Fruit fly (Drosophila melanogaster) whole organism: ENCODE data around the gene CG31121.

Experiments
- CG8478 ChIP-seq: fragments of >200 bp; optimal IDR thresholded peaks from 2 replicates; lab custom pipeline; 2018; ENCODE audit warnings: inconsistent platforms
- EcR ChIP-seq, 2 experiments: fragments of >200 bp; optimal IDR thresholded peaks; 2 replicates each; lab custom pipeline; 2017; ENCODE audit warnings: missing biosample characterization in 2 of 2, missing genetic modification characterization in 2 of 2, missing genetic modification reagents in 2 of 2
- psq ChIP-seq: fragments of >200 bp; optimal IDR thresholded peaks from 2 replicates; lab custom pipeline; 2017
- usp ChIP-seq: fragments of >200 bp; optimal IDR thresholded peaks from 2 replicates; lab custom pipeline; 2017; ENCODE audit warnings: missing biosample characterization, missing genetic modification characterization, mixed read lengths

DNA sequence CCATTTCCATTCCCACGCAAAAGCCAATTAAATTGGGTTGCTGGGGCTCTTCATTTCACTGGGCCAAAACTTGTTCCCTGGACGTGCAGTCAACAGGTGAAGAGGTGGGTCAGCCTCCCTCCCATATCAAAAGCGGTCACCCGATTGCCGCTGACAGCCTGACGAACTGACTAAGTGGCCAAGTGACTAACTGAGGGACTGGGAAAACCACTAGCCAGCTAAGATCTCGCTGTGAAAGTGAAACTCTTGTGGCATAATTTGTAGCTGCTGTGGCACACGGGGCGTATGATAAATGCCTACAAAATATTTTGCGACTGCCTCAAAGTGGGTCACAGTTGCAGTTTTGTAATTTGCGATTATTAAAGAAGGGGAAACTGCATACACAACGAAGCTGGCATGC lies 6.0 kb downstream of the CG31121 start:
- no peak for TF ChIP-seq CG8478 (lab: Kevin White, UChicago)
- TF ChIP-seq usp (GFP tag; lab: Kevin White, UChicago), result no peak
- TF ChIP-seq psq, result no peak
- TF ChIP-seq EcR (GFP tag; optimal IDR thresholded peaks at IDR 0.05; lab: Kevin White, UChicago), result no peak
